Fruit fly (Drosophila melanogaster): ENCODE data around the gene Vps29.

Gene Vps29

dm6 chr2L:1156592-1157249 is 6.2 kb downstream of the Vps29 start:
- TF ChIP-seq CG8478 (optimal IDR thresholded peaks at IDR 0.05) (no peak), CTCF (optimal IDR thresholded peaks at IDR 0.05) (no peak)

- TF ChIP-seq CG8478 (optimal IDR thresholded peaks at IDR 0.05) = no peak
- TF ChIP-seq CTCF (optimal IDR thresholded peaks at IDR 0.05) = no peak
These were observed 6.8 kb downstream of the Vps29 start for dm6 chr2L:1157357-1157678.

- TF ChIP-seq CG8478 (optimal IDR thresholded peaks at IDR 0.05) = no peak
- TF ChIP-seq CTCF (optimal IDR thresholded peaks at IDR 0.05) = no peak
These were observed 7.3 kb downstream of the Vps29 start, which contains the start of gene capt for dm6 chr2L:1157679-1158518. TSS of gene capt (minus strand) at chr2L:1158262.

- TF ChIP-seq CG8478 (optimal IDR thresholded peaks at IDR 0.05) = no peak
These were observed 8.2 kb downstream of the Vps29 start, which contains the start of gene Tango14 for dm6 chr2L:1158519-1159319. TSS of gene Tango14 (plus strand) at chr2L:1158661.

- TF ChIP-seq CG8478 (optimal IDR thresholded peaks at IDR 0.05) (no peak), CTCF (optimal IDR thresholded peaks at IDR 0.05) (no peak)
These were observed 13.1 kb downstream of the Vps29 start, which contains the start of gene CG5080 for dm6 chr2L:1163538-1164143. TSS of gene CG5080 (minus strand) at chr2L:1163886.

DNA sequence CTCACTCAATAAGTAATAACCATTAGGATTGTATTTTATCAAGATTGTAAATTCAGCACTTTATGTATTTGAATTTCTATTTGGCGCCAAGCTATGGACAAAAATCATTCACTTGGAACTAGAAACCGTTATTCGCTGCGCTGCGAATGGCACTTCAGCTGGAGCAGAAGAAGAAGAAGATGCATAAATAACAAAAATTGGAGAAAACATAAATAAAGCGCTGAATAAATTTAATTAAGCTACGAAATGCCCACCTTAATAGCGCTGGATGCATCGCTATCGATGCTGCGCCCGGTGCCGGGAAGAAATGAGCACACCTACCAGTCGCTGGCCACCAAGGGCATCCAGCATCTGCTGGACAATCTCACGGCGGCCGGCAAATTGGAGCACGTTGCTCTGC is 13.7 kb downstream of the Vps29 start, which contains the start of gene IntS14:
IntS14 (plus strand) TSS at position 150 of the 400 bp plus-strand sequence.
- TF ChIP-seq CTCF (optimal IDR thresholded peaks at IDR 0.05) = no peak
- TF ChIP-seq CG8478 (optimal IDR thresholded peaks at IDR 0.05) = no peak

DNA sequence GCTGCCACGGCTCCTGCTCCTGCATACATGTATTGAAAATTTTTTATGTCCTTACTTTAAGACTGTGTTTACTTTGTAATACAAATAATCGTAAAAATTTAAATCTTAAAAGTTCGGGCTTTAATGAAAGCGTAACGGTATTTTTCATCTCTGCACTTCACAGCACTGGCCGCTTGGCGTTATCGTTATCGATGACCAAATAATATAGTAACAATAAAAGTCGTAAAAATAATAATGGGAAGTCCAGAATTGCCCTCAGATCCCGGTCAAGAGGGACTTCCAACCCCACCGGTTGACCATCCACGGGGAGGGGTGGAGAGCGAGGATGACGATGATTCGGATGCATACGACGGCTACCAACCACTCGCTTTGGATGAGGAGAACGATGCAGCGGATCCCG is 15.8 kb downstream of the Vps29 start, which contains the start of gene CG14341:
CG14341 (plus strand) TSS at position 181 of the 400 bp plus-strand sequence.
- TF ChIP-seq CG8478 (optimal IDR thresholded peaks at IDR 0.05) = no peak
- TF ChIP-seq CTCF (optimal IDR thresholded peaks at IDR 0.05) = no peak

DNA sequence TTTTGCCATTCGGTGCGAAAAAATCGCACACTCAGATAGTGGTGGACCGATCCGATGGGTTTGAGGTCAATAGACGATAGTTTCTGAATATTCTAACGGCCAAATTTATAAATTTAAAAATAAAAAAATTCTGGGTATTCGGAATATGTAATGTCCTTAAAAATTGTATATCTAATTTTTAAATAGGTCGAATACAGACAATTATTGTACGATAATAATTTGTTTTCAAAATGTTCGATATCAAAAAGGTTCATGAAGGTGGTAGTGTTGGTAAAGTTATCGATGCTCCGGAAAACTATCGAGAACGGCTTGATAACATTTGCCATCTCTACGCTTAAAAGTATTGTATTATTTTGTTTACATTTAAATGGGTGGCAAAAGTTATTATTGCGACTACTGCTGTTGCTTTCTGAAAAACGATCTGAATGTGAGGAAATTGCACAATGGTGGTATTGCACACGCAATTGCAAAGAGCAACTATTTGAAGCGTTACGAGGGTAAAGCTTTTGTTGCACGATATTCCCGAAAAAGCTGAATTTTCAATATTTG is 19.4 kb downstream of the Vps29 start, which contains the start of the genes CG31922 and Plap:
CG31922 (plus strand) TSS at position 315 of the 549 bp plus-strand sequence.
Plap (minus strand) TSS at position 499 of the 549 bp plus-strand sequence.
- TF ChIP-seq CG8478 (optimal IDR thresholded peaks at IDR 0.05) (no peak), CTCF (optimal IDR thresholded peaks at IDR 0.05) (no peak)

DNA sequence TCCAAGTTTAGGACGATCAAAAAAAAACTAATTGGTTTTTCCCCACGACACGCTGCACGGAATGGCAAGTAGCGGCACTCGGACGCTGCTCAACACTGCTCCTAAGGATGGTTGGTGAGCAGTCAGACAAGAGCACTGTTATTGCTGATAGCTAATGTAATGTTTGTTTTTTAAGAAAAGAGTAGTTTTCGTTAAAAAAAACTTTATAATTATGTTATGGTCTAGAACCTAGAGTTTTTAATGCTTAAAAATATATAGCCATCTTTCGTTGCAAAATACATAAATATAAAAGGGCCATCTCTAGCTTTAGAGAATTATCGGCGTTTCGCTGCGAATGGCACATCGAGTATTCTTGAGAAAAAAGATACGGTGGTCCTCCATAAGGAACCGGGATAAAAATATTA is 22.1 kb downstream of the Vps29 start, which contains the start of the genes Charon and CG4887:
Charon (minus strand) TSS at position 102 of the 404 bp plus-strand sequence.
CG4887 (plus strand) TSS at position 306 of the 404 bp plus-strand sequence.
- no peak for TF ChIP-seq CTCF (optimal IDR thresholded peaks at IDR 0.05)
- no peak for TF ChIP-seq CG8478 (optimal IDR thresholded peaks at IDR 0.05)

dm6 chr2L:1177522-1177921 is 27.0 kb downstream of the Vps29 start, which contains the start of gene CG4896:
TSS of gene CG4896 (plus strand) at chr2L:1177690.
- TF ChIP-seq CTCF (optimal IDR thresholded peaks at IDR 0.05) = no peak
- TF ChIP-seq CG8478 (optimal IDR thresholded peaks at IDR 0.05) = no peak

DNA sequence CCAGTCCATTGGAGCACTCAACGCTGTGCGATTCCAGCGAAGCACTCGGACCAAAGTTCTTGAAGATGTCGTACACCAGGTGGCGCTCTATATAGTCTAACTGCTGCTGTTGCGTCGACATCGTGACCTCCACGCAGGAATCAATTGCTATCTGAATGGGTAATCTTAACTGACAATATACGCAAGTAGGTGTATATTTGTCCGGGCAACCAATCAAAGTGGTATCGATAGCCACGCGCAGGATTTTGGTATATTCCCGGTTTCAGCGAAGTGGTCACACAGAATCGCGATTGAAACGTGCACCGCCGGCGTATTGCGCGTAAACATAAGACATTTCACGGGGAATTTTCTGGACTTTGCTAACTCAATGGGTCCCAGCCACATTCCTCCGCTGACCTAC is 33.2 kb downstream of the Vps29 start, which contains the start of the genes CG5126 and Tgt:
CG5126 (minus strand) TSS at position 222 of the 400 bp plus-strand sequence.
Tgt (plus strand) TSS at position 267 of the 400 bp plus-strand sequence.
- TF ChIP-seq CTCF (optimal IDR thresholded peaks at IDR 0.05) (peak; percentile 68 to 83), CG8478 (optimal IDR thresholded peaks at IDR 0.05) (no peak)

DNA sequence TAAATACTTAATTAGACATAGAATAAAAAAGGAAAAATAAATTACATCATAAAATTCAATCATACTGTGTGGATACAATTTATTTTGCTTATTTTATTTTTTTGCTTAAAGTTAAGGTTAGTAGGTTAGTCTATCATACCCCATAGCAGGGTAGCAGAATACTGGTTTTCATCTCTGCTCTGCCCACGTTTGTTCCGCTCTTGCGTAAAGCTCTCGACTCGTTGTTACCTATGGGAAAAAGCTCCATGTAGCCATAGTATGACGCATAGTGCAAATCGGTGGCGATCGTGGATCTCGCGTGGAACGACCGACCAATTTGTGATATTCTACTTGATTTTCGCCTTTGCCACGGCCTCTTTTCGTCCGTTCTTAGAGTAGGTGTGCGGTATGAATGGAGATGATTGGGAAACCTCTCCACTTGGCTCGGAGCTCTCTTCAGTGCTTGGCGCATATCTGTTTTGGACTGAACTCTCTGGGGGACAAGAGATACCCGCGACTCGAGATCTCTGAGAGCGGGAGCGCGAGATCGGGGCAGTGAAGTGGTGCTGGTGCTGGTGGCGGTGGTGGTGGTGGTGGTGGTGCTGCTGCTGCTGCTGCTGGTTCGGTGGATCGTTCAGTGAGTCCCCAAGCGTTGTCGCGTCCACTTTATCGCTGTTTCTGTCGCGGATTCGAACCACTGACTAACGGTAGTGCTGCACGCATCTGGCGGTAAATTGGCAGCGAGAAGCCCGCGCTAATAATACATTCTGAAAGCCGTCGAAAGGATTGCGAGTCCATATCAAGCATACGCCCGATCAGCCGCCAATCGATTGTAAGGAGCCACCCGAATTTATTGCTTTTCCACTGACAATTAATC is 35.3 kb downstream of the Vps29 start, which contains the start of gene CG5001:
CG5001 (plus strand) TSS at position 116 of the 856 bp plus-strand sequence.
- TF ChIP-seq CTCF (optimal IDR thresholded peaks at IDR 0.05) (no peak), CG8478 (optimal IDR thresholded peaks at IDR 0.05) (no peak)

DNA sequence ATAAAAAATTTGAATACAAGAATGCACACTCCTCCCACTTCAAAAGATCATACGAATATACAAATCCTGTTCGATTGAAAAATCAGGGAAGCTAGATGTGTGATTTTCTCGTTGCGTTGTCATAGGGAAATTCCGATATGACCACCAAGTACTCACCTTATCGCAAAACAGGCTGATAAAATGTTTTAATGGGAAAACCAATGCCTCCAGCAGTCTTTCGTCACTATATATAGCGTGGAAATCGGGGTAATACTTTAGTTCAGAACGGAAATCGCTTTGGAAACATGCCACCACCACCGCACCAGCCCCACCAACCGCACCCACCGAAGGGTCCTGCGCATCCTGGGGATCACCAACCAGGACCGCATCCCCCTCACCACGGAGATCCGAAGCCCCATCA is 48.6 kb downstream of the Vps29 start, which contains the start of the genes CG5139 and CG43348:
CG5139 (minus strand) TSS at position 101 of the 400 bp plus-strand sequence.
CG43348 (plus strand) TSS at position 247 of the 400 bp plus-strand sequence.
- TF ChIP-seq CTCF (optimal IDR thresholded peaks at IDR 0.05) (no peak), CG8478 (optimal IDR thresholded peaks at IDR 0.05) (no peak)
